Fruit fly (Drosophila melanogaster): ENCODE data around the gene CG31815.
A peak's percentile ranks its signal among the peaks of the same experiment; 100 is the strongest.

Gene CG31815

DNA sequence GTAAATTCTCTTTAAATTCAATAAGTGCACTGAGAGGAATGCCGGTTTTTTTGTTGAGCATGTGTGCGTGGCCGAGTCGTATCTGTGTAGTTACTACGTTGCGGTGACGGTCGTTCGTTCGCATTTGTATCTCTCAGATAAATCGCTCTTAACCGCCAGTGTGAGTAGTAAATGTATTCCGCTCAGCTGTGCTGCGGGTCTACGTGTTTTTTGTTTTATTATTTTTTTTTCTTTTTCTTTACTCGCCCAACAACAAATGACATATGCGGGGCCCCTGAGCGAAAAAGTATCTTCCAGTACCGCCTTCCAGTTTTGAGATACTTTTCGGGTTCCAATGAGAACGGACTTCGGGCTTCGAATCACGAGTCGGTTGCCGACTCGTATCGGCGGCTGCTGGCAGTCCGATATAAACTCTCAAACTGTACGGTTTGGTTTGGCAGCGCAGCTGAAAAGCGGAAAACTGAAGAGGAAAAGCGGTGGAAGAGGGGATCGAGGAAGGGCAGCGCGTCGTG, 4.1 kb upstream of the CG31815 start (continued):
- TF ChIP-seq CG6689 (GFP tag; IDR thresholded peaks at IDR 0.05), result no peak
- no peak for TF ChIP-seq CG5953 (GFP tag; IDR thresholded peaks at IDR 0.05)
- no peak for TF ChIP-seq CG13775 (GFP tag; optimal IDR thresholded peaks at IDR 0.05)
- TF ChIP-seq Atf3 (GFP tag; optimal IDR thresholded peaks at IDR 0.05), result no peak
- TF ChIP-seq Max (GFP tag; optimal IDR thresholded peaks at IDR 0.05), result no peak
- TF ChIP-seq Ets97D (GFP tag; optimal IDR thresholded peaks at IDR 0.05), result no peak
- TF ChIP-seq sna (GFP tag; IDR thresholded peaks at IDR 0.05; ENCODE audit: partially characterized antibody), result peak; percentile 68
- no peak for TF ChIP-seq CG8290 (GFP tag; optimal IDR thresholded peaks at IDR 0.05)
- TF ChIP-seq CG8290 (tag; optimal IDR thresholded peaks at IDR 0.05), result peak in 1 of 2 experiments; percentile 79
- TF ChIP-seq sob (GFP tag; IDR thresholded peaks at IDR 0.05), result no peak; the same call in 1 of the 2 replicates
- TF ChIP-seq CG12299 (tag; optimal IDR thresholded peaks at IDR 0.05), result peak; percentile 31
- no peak for TF ChIP-seq org-1 (GFP tag; optimal IDR thresholded peaks at IDR 0.05)
- no peak for TF ChIP-seq CG13123 (GFP tag; optimal IDR thresholded peaks at IDR 0.05)
- no peak for TF ChIP-seq CG9215 (GFP tag; IDR thresholded peaks at IDR 0.05)
- TF ChIP-seq CG2199 (GFP tag; IDR thresholded peaks at IDR 0.05), result peak; percentile 94; the same call in 2 of the 3 replicates
- TF ChIP-seq ERR (GFP tag; optimal IDR thresholded peaks at IDR 0.05), result no peak
- peak; percentile 66 for TF ChIP-seq Nf-YC (tag; optimal IDR thresholded peaks at IDR 0.05)
- no peak for TF ChIP-seq CG7839 (tag; optimal IDR thresholded peaks at IDR 0.05)
- TF ChIP-seq tin (GFP tag; optimal IDR thresholded peaks at IDR 0.05), result no peak
- TF ChIP-seq Gsc (GFP tag; IDR thresholded peaks at IDR 0.05), result no peak
- TF ChIP-seq CG14667 (GFP tag; IDR thresholded peaks at IDR 0.05), result no peak
- peak; percentile 32; the same call in 2 of the 3 replicates for TF ChIP-seq row (GFP tag; IDR thresholded peaks at IDR 0.05)
- no peak for TF ChIP-seq al (GFP tag; IDR thresholded peaks at IDR 0.05)
- no peak for TF ChIP-seq CG1647 (GFP tag; optimal IDR thresholded peaks at IDR 0.05)
- TF ChIP-seq CG2875 (GFP tag; optimal IDR thresholded peaks at IDR 0.05), result no peak
- TF ChIP-seq p53 (GFP tag; optimal IDR thresholded peaks at IDR 0.05), result peak; percentile 14
- TF ChIP-seq D (optimal IDR thresholded peaks at IDR 0.05), result no peak
- TF ChIP-seq D (GFP tag; optimal IDR thresholded peaks at IDR 0.05), result no peak
- TF ChIP-seq lmd (GFP tag; IDR thresholded peaks at IDR 0.05), result no peak
- TF ChIP-seq croc (GFP tag; conservative IDR thresholded peaks at IDR 0.05), result no peak
- peak; percentile 52 for TF ChIP-seq ash1 (GFP tag; optimal IDR thresholded peaks at IDR 0.05)
- TF ChIP-seq crol (GFP tag; IDR thresholded peaks at IDR 0.05), result peak; percentile 99
- no peak for TF ChIP-seq dati (GFP tag; IDR thresholded peaks at IDR 0.05)
- TF ChIP-seq pnt (GFP tag; optimal IDR thresholded peaks at IDR 0.05), result no peak
- TF ChIP-seq CG10321 (GFP tag; IDR thresholded peaks at IDR 0.05), result no peak
- peak; percentile 63 for TF ChIP-seq CG7987 (GFP tag; optimal IDR thresholded peaks at IDR 0.05)
- no peak for TF ChIP-seq esg (GFP tag; conservative IDR thresholded peaks at IDR 0.05)
- TF ChIP-seq Sin3A (optimal IDR thresholded peaks at IDR 0.05), result no peak
- no peak for TF ChIP-seq CG8478 (optimal IDR thresholded peaks at IDR 0.05)
- TF ChIP-seq hth (optimal IDR thresholded peaks at IDR 0.05), result no peak
- TF ChIP-seq CG11696 (GFP tag; IDR thresholded peaks at IDR 0.05), result no peak
- no peak; the same call in 2 of the 3 replicates for TF ChIP-seq CG6175 (GFP tag; IDR thresholded peaks at IDR 0.05)
- TF ChIP-seq CG4404 (GFP tag; IDR thresholded peaks at IDR 0.05), result no peak
- no peak for TF ChIP-seq run (tag; optimal IDR thresholded peaks at IDR 0.05)
- TF ChIP-seq CG17186 (GFP tag; optimal IDR thresholded peaks at IDR 0.05), result no peak
- no peak for TF ChIP-seq wek (GFP tag; optimal IDR thresholded peaks at IDR 0.05)
- peak; percentile 11 for TF ChIP-seq CG11398 (GFP tag; optimal IDR thresholded peaks at IDR 0.05)
- TF ChIP-seq mirr (GFP tag; optimal IDR thresholded peaks at IDR 0.05), result peak; percentile 58
- no peak; the same call in 1 of the 2 replicates for TF ChIP-seq bbx (GFP tag; IDR thresholded peaks at IDR 0.05; ENCODE audit: partially characterized antibody)
- peak; percentile 11 for TF ChIP-seq Dad (GFP tag; optimal IDR thresholded peaks at IDR 0.05)
- no peak for TF ChIP-seq CTCF (GFP tag; optimal IDR thresholded peaks at IDR 0.05)
- no peak; the same call in 1 of the 2 replicates for TF ChIP-seq CG42726 (GFP tag; IDR thresholded peaks at IDR 0.05; ENCODE audit: partially characterized antibody)
- no peak for TF ChIP-seq CG11456 (GFP tag; IDR thresholded peaks at IDR 0.05)
- TF ChIP-seq Chrac-16 (GFP tag; optimal IDR thresholded peaks at IDR 0.05), result no peak
- TF ChIP-seq CG2202 (tag; optimal IDR thresholded peaks at IDR 0.05), result no peak
